Fruit fly (Drosophila melanogaster) whole organism, embryonic: ENCODE measurements around the gene CG15865.

Experiments
- Abd-B ChIP-seq: fragments of 200-800 bp; sonication (Bioruptor generic); optimal IDR thresholded peaks from 2 replicates; lab custom pipeline; 2018; ENCODE audit warnings: missing biosample characterization, mild to moderate bottlenecking, missing genetic modification characterization, moderate library complexity
- BtbVII ChIP-seq: fragments of 200-800 bp; sonication (Bioruptor generic); optimal IDR thresholded peaks from 3 replicates; lab custom pipeline; 2017; ENCODE audit warnings: missing biosample characterization, mild to moderate bottlenecking, missing genetic modification characterization
- Bteb2 ChIP-seq: fragments of 200-800 bp; sonication (Bioruptor generic); optimal IDR thresholded peaks from 2 replicates; lab custom pipeline; 2016; ENCODE audit warnings: missing biosample characterization, missing genetic modification characterization
- CG10462 ChIP-seq: fragments of 200-800 bp; sonication (Bioruptor generic); optimal IDR thresholded peaks from 2 replicates; lab custom pipeline; 2016; ENCODE audit warnings: missing biosample characterization, missing genetic modification characterization
- CG10979 ChIP-seq: fragments of 200-800 bp; sonication (Bioruptor generic); optimal IDR thresholded peaks from 2 replicates; lab custom pipeline; 2018; ENCODE audit warnings: missing biosample characterization, mild to moderate bottlenecking, missing genetic modification characterization, moderate library complexity
- CG11504 ChIP-seq: fragments of 200-800 bp; sonication (Bioruptor generic); optimal IDR thresholded peaks from 3 replicates; lab custom pipeline; 2019; ENCODE audit warnings: missing biosample characterization, mild to moderate bottlenecking, missing genetic modification characterization, moderate library complexity
- CG11723 ChIP-seq: fragments of 200-800 bp; sonication (Bioruptor generic); optimal IDR thresholded peaks from 2 replicates; lab custom pipeline; 2017; ENCODE audit warnings: missing biosample characterization, mild to moderate bottlenecking, missing genetic modification characterization
- CG12219 ChIP-seq: fragments of 200-800 bp; sonication (Bioruptor generic); optimal IDR thresholded peaks from 3 replicates; lab custom pipeline; 2018; ENCODE audit warnings: missing biosample characterization, mild to moderate bottlenecking, missing genetic modification characterization
- CG14014 ChIP-seq: fragments of 200-800 bp; sonication (Bioruptor generic); IDR thresholded peaks from 2 replicates; pipeline ENCODE4 v1.3.6; 2022; ENCODE audit warnings: missing biosample characterization, missing genetic modification characterization
- CG14050 ChIP-seq: fragments of 200-800 bp; sonication (Bioruptor generic); IDR thresholded peaks from 3 replicates; pipeline ENCODE4 v1.3.6; 2022; ENCODE audit warnings: missing biosample characterization, missing genetic modification characterization
- CG15514 ChIP-seq: fragments of 200-800 bp; sonication (Bioruptor generic); optimal IDR thresholded peaks from 3 replicates; lab custom pipeline; 2017; ENCODE audit warnings: missing biosample characterization, missing genetic modification characterization, mild to moderate bottlenecking, moderate library complexity, missing genetic modification reagents
- CG16863 ChIP-seq: fragments of 200-800 bp; sonication (Bioruptor generic); optimal IDR thresholded peaks from 3 replicates; lab custom pipeline; 2016; ENCODE audit warnings: missing biosample characterization, missing genetic modification characterization
- CG17186 ChIP-seq: fragments of 200-800 bp; sonication (Bioruptor generic); optimal IDR thresholded peaks from 3 replicates; lab custom pipeline; 2017; ENCODE audit warnings: missing biosample characterization, missing genetic modification reagents, missing genetic modification characterization
- CG17359 ChIP-seq: fragments of 200-800 bp; sonication (Bioruptor generic); optimal IDR thresholded peaks from 3 replicates; lab custom pipeline; 2018; ENCODE audit warnings: missing biosample characterization, mild to moderate bottlenecking, missing genetic modification characterization, moderate library complexity
- CG2116 ChIP-seq: fragments of 200-800 bp; sonication (Bioruptor generic); optimal IDR thresholded peaks from 3 replicates; lab custom pipeline; 2018; ENCODE audit warnings: missing biosample characterization, mild to moderate bottlenecking, missing genetic modification characterization
- CG2712 ChIP-seq: fragments of 200-800 bp; optimal IDR thresholded peaks from 3 replicates; lab custom pipeline; 2019; ENCODE audit warnings: missing biosample characterization, mild to moderate bottlenecking, missing genetic modification characterization, moderate library complexity
- CG3281 ChIP-seq: fragments of 200-800 bp; sonication (Bioruptor generic); optimal IDR thresholded peaks from 3 replicates; lab custom pipeline; 2017; ENCODE audit warnings: missing biosample characterization, mild to moderate bottlenecking, missing genetic modification characterization
- CG3995 ChIP-seq: fragments of 200-800 bp; sonication (Bioruptor generic); optimal IDR thresholded peaks from 3 replicates; lab custom pipeline; 2016; ENCODE audit warnings: missing biosample characterization, missing genetic modification characterization
- CG4730 ChIP-seq: fragments of 200-800 bp; sonication (Bioruptor generic); IDR thresholded peaks from 2 replicates; pipeline ENCODE4 v1.3.6; 2022; ENCODE audit warnings: missing biosample characterization, missing genetic modification characterization
- CG6683 ChIP-seq: fragments of 200-800 bp; sonication (Bioruptor generic); optimal IDR thresholded peaks from 2 replicates; lab custom pipeline; 2017; ENCODE audit warnings: missing biosample characterization, mild to moderate bottlenecking, missing genetic modification characterization, missing genetic modification reagents
- CG6765 ChIP-seq: fragments of 200-800 bp; sonication (Bioruptor generic); optimal IDR thresholded peaks from 3 replicates; lab custom pipeline; 2017; ENCODE audit warnings: missing biosample characterization, mild to moderate bottlenecking, missing genetic modification characterization
- CG6854 ChIP-seq: fragments of 200-800 bp; sonication (Bioruptor generic); optimal IDR thresholded peaks from 3 replicates; lab custom pipeline; 2017; ENCODE audit warnings: missing biosample characterization, mild to moderate bottlenecking, missing genetic modification characterization
- Ets97D ChIP-seq: fragments of 200-800 bp; sonication (Bioruptor generic); optimal IDR thresholded peaks from 3 replicates; lab custom pipeline; 2016; ENCODE audit warnings: missing biosample characterization, missing genetic modification characterization
- HHEX ChIP-seq: fragments of 200-800 bp; sonication (Bioruptor generic); optimal IDR thresholded peaks from 3 replicates; lab custom pipeline; 2017; ENCODE audit warnings: missing biosample characterization, mild to moderate bottlenecking, missing genetic modification characterization, missing genetic modification reagents
- NFAT ChIP-seq: fragments of 200-800 bp; sonication (Bioruptor generic); IDR thresholded peaks from 2 replicates; pipeline ENCODE4 v1.3.6; 2022; ENCODE audit warnings: missing biosample characterization, missing genetic modification characterization
- PHDP ChIP-seq: fragments of 200-800 bp; sonication (Bioruptor generic); optimal IDR thresholded peaks from 3 replicates; lab custom pipeline; 2018; ENCODE audit warnings: missing biosample characterization, mild to moderate bottlenecking, missing genetic modification characterization, moderate library complexity
- Pdp1 ChIP-seq, 2 experiments: fragments of 200-800 bp; sonication (Bioruptor generic); optimal IDR thresholded peaks; 3 replicates each; lab custom pipeline; 2016; ENCODE audit warnings: missing biosample characterization in 2 of 2, missing genetic modification characterization in 2 of 2, mild to moderate bottlenecking in 1 of 2, moderate library complexity in 1 of 2
- Rfx ChIP-seq: fragments of 200-800 bp; sonication (Bioruptor generic); IDR thresholded peaks from 2 replicates; pipeline ENCODE4 v1.3.6; 2022; ENCODE audit warnings: missing biosample characterization, missing genetic modification characterization
- Sry-β ChIP-seq: fragments of 200-800 bp; sonication (Bioruptor generic); optimal IDR thresholded peaks from 2 replicates; lab custom pipeline; 2018; ENCODE audit warnings: missing biosample characterization, mild to moderate bottlenecking, missing genetic modification characterization, moderate library complexity
- Ssrp ChIP-seq: fragments of 200-800 bp; sonication (Bioruptor generic); optimal IDR thresholded peaks from 2 replicates; lab custom pipeline; 2018; ENCODE audit warnings: missing biosample characterization, mild to moderate bottlenecking, missing genetic modification characterization, moderate library complexity
- Stat92E ChIP-seq, 3 experiments: fragments of >200 bp in 2 of 3; fragments of 200-800 bp in 1 of 3; sonication (Bioruptor generic) in 1 of 3; optimal IDR thresholded peaks; 2 replicates each; lab custom pipeline; 2017 to 2019; ENCODE audit warnings: missing biosample characterization in 3 of 3, missing genetic modification characterization in 3 of 3, mild to moderate bottlenecking in 1 of 3, moderate library complexity in 1 of 3
- Xbp1 ChIP-seq: fragments of 200-800 bp; sonication (Bioruptor generic); optimal IDR thresholded peaks from 3 replicates; lab custom pipeline; 2016; ENCODE audit warnings: missing biosample characterization, mild to moderate bottlenecking, missing genetic modification characterization
- YL-1 ChIP-seq: fragments of 200-800 bp; sonication (Bioruptor generic); optimal IDR thresholded peaks from 3 replicates; lab custom pipeline; 2017; ENCODE audit warnings: missing biosample characterization, mild to moderate bottlenecking, missing genetic modification characterization
- ab ChIP-seq: fragments of 200-800 bp; sonication (Bioruptor generic); optimal IDR thresholded peaks from 2 replicates; lab custom pipeline; 2016; ENCODE audit warnings: missing biosample characterization, missing genetic modification characterization
- ato ChIP-seq: fragments of 200-800 bp; sonication (Bioruptor generic); IDR thresholded peaks from 2 replicates; pipeline ENCODE4 v1.3.6; 2022; ENCODE audit warnings: missing biosample characterization, missing genetic modification characterization; ENCODE audit not compliant: partially characterized antibody
- chinmo ChIP-seq: fragments of 200-800 bp; sonication (Bioruptor generic); IDR thresholded peaks from 4 replicates; pipeline ENCODE4 v1.3.6; 2022; ENCODE audit warnings: missing biosample characterization, missing genetic modification characterization; ENCODE audit not compliant: partially characterized antibody
- dysf ChIP-seq: fragments of 200-800 bp; sonication (Bioruptor generic); IDR thresholded peaks from 3 replicates; pipeline ENCODE4 v1.3.6; 2022; ENCODE audit warnings: missing biosample characterization, missing genetic modification characterization
- gt ChIP-seq: fragments of 200-800 bp; sonication (Bioruptor generic); IDR thresholded peaks from 2 replicates; pipeline ENCODE4 v1.3.6; 2022; ENCODE audit warnings: missing biosample characterization, missing genetic modification characterization
- ind ChIP-seq: fragments of 200-800 bp; sonication (Bioruptor generic); optimal IDR thresholded peaks from 3 replicates; lab custom pipeline; 2016; ENCODE audit warnings: missing biosample characterization, missing genetic modification characterization
- inv ChIP-seq: fragments of 200-800 bp; sonication (Bioruptor generic); IDR thresholded peaks from 2 replicates; pipeline ENCODE4 v1.3.6; 2022; ENCODE audit warnings: missing biosample characterization, missing genetic modification characterization; ENCODE audit not compliant: partially characterized antibody
- mam ChIP-seq: fragments of 200-800 bp; sonication (Bioruptor generic); optimal IDR thresholded peaks from 3 replicates; lab custom pipeline; 2016; ENCODE audit warnings: missing biosample characterization, missing genetic modification characterization
- rib ChIP-seq: fragments of 200-800 bp; sonication (Bioruptor generic); IDR thresholded peaks from 2 replicates; pipeline ENCODE4 v1.3.6; 2022; ENCODE audit warnings: missing biosample characterization, missing genetic modification characterization
- salm ChIP-seq: fragments of 200-800 bp; sonication (Bioruptor generic); optimal IDR thresholded peaks from 2 replicates; lab custom pipeline; 2018; ENCODE audit warnings: missing biosample characterization, mild to moderate bottlenecking, missing genetic modification characterization
- sens ChIP-seq: fragments of 200-800 bp; sonication (Bioruptor generic); peaks from one replicate; lab custom pipeline; 2016; ENCODE audit warnings: missing biosample characterization, missing genetic modification characterization
- slbo ChIP-seq: fragments of 200-800 bp; sonication (Bioruptor generic); IDR thresholded peaks from 2 replicates; pipeline ENCODE4 v1.3.6; 2022; ENCODE audit warnings: missing biosample characterization, missing genetic modification characterization
- stwl ChIP-seq: fragments of 200-800 bp; sonication (Bioruptor generic); optimal IDR thresholded peaks from 3 replicates; lab custom pipeline; 2018; ENCODE audit warnings: missing biosample characterization, mild to moderate bottlenecking, missing genetic modification characterization, moderate library complexity
- sug ChIP-seq: fragments of 200-800 bp; optimal IDR thresholded peaks from 2 replicates; lab custom pipeline; 2019; ENCODE audit warnings: missing biosample characterization, mild to moderate bottlenecking, missing genetic modification characterization, moderate library complexity
- tll ChIP-seq, 2 experiments: fragments of 200-800 bp in 1 of 2; fragments of >200 bp in 1 of 2; sonication (Bioruptor generic) in 1 of 2; optimal IDR thresholded peaks; 2 replicates each; lab custom pipeline; 2017 to 2019; ENCODE audit warnings: missing biosample characterization in 2 of 2, missing genetic modification characterization in 2 of 2, mild to moderate bottlenecking in 1 of 2, moderate library complexity in 1 of 2
- twi ChIP-seq: fragments of 200-800 bp; optimal IDR thresholded peaks from 2 replicates; lab custom pipeline; 2019; ENCODE audit warnings: missing biosample characterization, mild to moderate bottlenecking, missing genetic modification characterization, moderate library complexity
- zf30C ChIP-seq: fragments of 200-800 bp; sonication (Bioruptor generic); optimal IDR thresholded peaks from 3 replicates; lab custom pipeline; 2018; ENCODE audit warnings: missing biosample characterization, mild to moderate bottlenecking, missing genetic modification characterization

CG15865 gene

DNA sequence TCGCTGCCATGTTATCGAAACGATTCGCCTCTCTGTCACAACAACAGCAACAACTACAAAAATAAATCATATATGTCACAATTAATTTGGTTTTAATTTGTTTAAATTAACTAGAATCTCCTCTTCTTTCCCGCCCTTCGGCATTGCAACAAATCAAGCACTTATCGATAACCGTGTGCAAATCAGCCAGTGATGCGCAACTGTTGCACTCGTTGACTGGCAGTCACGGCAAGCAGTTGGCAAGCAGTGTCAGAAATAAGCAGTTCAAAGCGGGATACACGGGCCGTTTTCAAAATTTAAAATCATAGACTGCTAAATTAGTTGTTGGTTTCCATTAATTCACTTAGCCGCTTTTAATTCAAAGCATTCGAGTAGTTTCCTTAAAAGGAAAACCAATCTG is 19.5 kb upstream of the CG15865 start, which contains the start of gene Axs (continued):
- TF ChIP-seq twi (no peak), BtbVII (GFP tag; lab: Kevin White, UChicago) (no peak), rib (GFP tag; lab: Robert Waterston, UW) (0 out of 2 replicates have a peak, but pooled peaks have one; percentile 34), NFAT (GFP tag; lab: Robert Waterston, UW) (peak; percentile 40; the same call in 1 of the 2 replicates), Rfx (GFP tag; lab: Robert Waterston, UW) (peak; percentile 54), CG3995 (GFP tag; lab: Kevin White, UChicago) (peak; percentile 62), CG11504 (tag; lab: Kevin White, UChicago) (peak; percentile 62), CG6854 (GFP tag; lab: Kevin White, UChicago) (no peak), Pdp1 (GFP tag; optimal IDR thresholded peaks at IDR 0.05; lab: Kevin White, UChicago) (peak in 1 of 2 experiments; percentile 59), sug (tag; lab: Kevin White, UChicago) (peak; percentile 31), ind (GFP tag; lab: Kevin White, UChicago) (no peak), Stat92E (GFP tag; optimal IDR thresholded peaks at IDR 0.05; lab: Kevin White, UChicago) (peak in 1 of 3 experiments; percentile 43), CG17186 (GFP tag; lab: Kevin White, UChicago) (peak; percentile 40), PHDP (no peak), CG6765 (GFP tag; lab: Kevin White, UChicago) (no peak), mam (GFP tag; lab: Kevin White, UChicago) (peak; percentile 50), CG17359 (tag; lab: Kevin White, UChicago) (no peak), CG12219 (GFP tag; lab: Kevin White, UChicago) (no peak), chinmo (GFP tag; lab: Robert Waterston, UW) (peak; percentile 99), CG4730 (GFP tag; lab: Robert Waterston, UW) (no peak), CG11723 (no peak), CG14050 (no peak), CG16863 (GFP tag; lab: Kevin White, UChicago) (no peak), CG6683 (no peak), tll (GFP tag; optimal IDR thresholded peaks at IDR 0.05; lab: Kevin White, UChicago) (peak in 1 of 2 experiments; percentile 37), HHEX (GFP tag; lab: Kevin White, UChicago) (no peak), Abd-B (GFP tag; lab: Kevin White, UChicago) (peak; percentile 4), CG10462 (GFP tag; lab: Kevin White, UChicago) (no peak), CG2712 (tag; lab: Kevin White, UChicago) (peak; percentile 20), CG3281 (GFP tag; lab: Kevin White, UChicago) (no peak), sens (GFP tag; lab: Kevin White, UChicago) (peak; percentile 76), ab (no peak), ato (GFP tag; lab: Robert Waterston, UW) (peak; percentile 69), zf30C (no peak), inv (GFP tag; lab: Robert Waterston, UW) (peak; percentile 67), CG14014 (GFP tag; lab: Robert Waterston, UW) (no peak), YL-1 (peak; percentile 41), gt (GFP tag; lab: Robert Waterston, UW) (no peak), Ssrp (tag; lab: Kevin White, UChicago) (no peak), dysf (GFP tag; lab: Robert Waterston, UW) (no peak), stwl (tag; lab: Kevin White, UChicago) (peak; percentile 64), CG15514 (GFP tag; lab: Kevin White, UChicago) (peak; percentile 44), Xbp1 (peak; percentile 57), salm (tag; lab: Kevin White, UChicago) (no peak), CG2116 (peak; percentile 85), Ets97D (GFP tag; lab: Kevin White, UChicago) (peak; percentile 81), Sry-β (GFP tag; lab: Kevin White, UChicago) (peak; percentile 87), CG10979 (tag; lab: Kevin White, UChicago) (no peak), slbo (peak; percentile 52), Bteb2 (GFP tag; lab: Kevin White, UChicago) (no peak)
